Fruit fly (Drosophila melanogaster): ENCODE measurements around the gene mRpS18A.

mRpS18A gene

dm6 chr3R:8563774-8564173 lies 1.4 kb upstream of the mRpS18A start, which contains the start of gene Cenp-C (continued):
- TF ChIP-seq Eip93F (GFP tag; optimal IDR thresholded peaks at IDR 0.05) (no peak), Lpt (GFP tag; optimal IDR thresholded peaks at IDR 0.05) (no peak), cyc (GFP tag; optimal IDR thresholded peaks at IDR 0.05) (peak; percentile 35)

DNA sequence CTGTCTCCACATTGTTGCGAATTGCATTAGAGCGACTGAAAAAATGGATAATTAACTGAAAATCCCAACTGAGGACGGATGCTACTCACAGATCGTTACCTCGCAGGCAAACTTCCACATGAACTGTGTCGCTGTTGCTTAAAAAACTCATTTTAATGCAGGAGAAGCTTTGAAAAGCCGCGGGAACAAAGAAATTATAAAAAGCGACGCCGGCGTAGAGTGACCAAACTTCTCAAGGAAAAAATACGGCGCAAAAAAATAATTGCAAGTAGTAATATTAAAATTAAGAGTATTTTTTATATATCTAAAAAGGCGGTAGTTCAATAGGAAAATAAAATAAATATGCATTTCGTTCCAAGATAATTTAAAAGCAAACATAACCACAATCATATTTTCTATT lies 871 bp downstream of the mRpS18A start, which contains the start of gene pch2:
Gene pch2 (minus strand): TSS at position 243 of the 400 bp plus-strand sequence.
- no peak for TF ChIP-seq lz (GFP tag; optimal IDR thresholded peaks at IDR 0.05)
- TF ChIP-seq CG4318 (GFP tag; optimal IDR thresholded peaks at IDR 0.05), result no peak
- TF ChIP-seq dsx (GFP tag; optimal IDR thresholded peaks at IDR 0.05; ENCODE audit: poor library complexity, severe bottlenecking), result peak; percentile 66
- TF ChIP-seq achi (GFP tag; optimal IDR thresholded peaks at IDR 0.05), result no peak
- TF ChIP-seq OdsH (GFP tag; optimal IDR thresholded peaks at IDR 0.05), result no peak
- no peak for TF ChIP-seq CG6792 (GFP tag; optimal IDR thresholded peaks at IDR 0.05)
- no peak for TF ChIP-seq pdm3 (GFP tag; optimal IDR thresholded peaks at IDR 0.05)
- no peak for TF ChIP-seq Eip75B (GFP tag; optimal IDR thresholded peaks at IDR 0.05)
- no peak for TF ChIP-seq fkh (GFP tag; optimal IDR thresholded peaks at IDR 0.05)
- TF ChIP-seq ss (GFP tag; optimal IDR thresholded peaks at IDR 0.05), result no peak
- no peak for TF ChIP-seq CG8119 (GFP tag; IDR thresholded peaks at IDR 0.05)
- no peak for TF ChIP-seq CG9139 (GFP tag; optimal IDR thresholded peaks at IDR 0.05)
- no peak for TF ChIP-seq esn (GFP tag; optimal IDR thresholded peaks at IDR 0.05)
- TF ChIP-seq Hr38 (GFP tag; optimal IDR thresholded peaks at IDR 0.05), result no peak
- peak; percentile 73 for TF ChIP-seq Sox14 (GFP tag; optimal IDR thresholded peaks at IDR 0.05)
- TF ChIP-seq spab (GFP tag; optimal IDR thresholded peaks at IDR 0.05), result no peak
- TF ChIP-seq CG34406 (GFP tag; optimal IDR thresholded peaks at IDR 0.05), result no peak

DNA sequence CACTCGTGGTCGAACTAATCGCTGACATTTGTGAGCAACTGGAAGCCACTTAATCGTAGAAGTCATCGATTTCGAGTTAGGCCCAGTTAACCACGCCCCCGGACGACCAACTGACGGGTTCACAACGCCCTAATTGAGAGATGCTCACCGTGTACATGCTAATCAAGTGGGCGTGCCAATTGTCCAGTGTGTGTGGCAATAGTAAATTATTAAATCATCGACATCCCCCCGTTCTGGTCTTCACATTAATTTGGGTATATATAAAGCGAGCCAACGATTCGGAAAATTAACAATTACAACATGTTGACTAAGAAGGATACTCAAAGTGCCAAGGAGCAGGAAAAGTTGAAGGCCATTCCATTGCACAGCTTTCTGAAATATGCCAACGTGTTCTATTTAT lies 10.1 kb downstream of the mRpS18A start, which contains the start of gene Or85d:
Gene Or85d (plus strand): TSS at position 301 of the 400 bp plus-strand sequence.
- TF ChIP-seq Eip75B (GFP tag; optimal IDR thresholded peaks at IDR 0.05) (no peak), spab (GFP tag; optimal IDR thresholded peaks at IDR 0.05) (no peak), CG10631 (GFP tag; optimal IDR thresholded peaks at IDR 0.05) (no peak), CG10669 (GFP tag; optimal IDR thresholded peaks at IDR 0.05) (no peak), CG1621 (tag; optimal IDR thresholded peaks at IDR 0.05) (no peak), Hr4 (GFP tag; optimal IDR thresholded peaks at IDR 0.05) (no peak), vri (GFP tag; optimal IDR thresholded peaks at IDR 0.05) (no peak), fkh (GFP tag; optimal IDR thresholded peaks at IDR 0.05) (no peak), CG9139 (GFP tag; optimal IDR thresholded peaks at IDR 0.05) (no peak), Ets21C (GFP tag; optimal IDR thresholded peaks at IDR 0.05) (no peak), CG6792 (GFP tag; optimal IDR thresholded peaks at IDR 0.05) (no peak), CG8119 (GFP tag; IDR thresholded peaks at IDR 0.05) (no peak), CG8632 (GFP tag; optimal IDR thresholded peaks at IDR 0.05) (no peak), CG8319 (GFP tag; optimal IDR thresholded peaks at IDR 0.05) (no peak), eg (GFP tag; IDR thresholded peaks at IDR 0.05) (no peak), ss (GFP tag; optimal IDR thresholded peaks at IDR 0.05) (no peak), achi (GFP tag; optimal IDR thresholded peaks at IDR 0.05) (no peak), Hr39 (GFP tag; optimal IDR thresholded peaks at IDR 0.05) (no peak), Sox102F (GFP tag; optimal IDR thresholded peaks at IDR 0.05) (no peak), Met (GFP tag; optimal IDR thresholded peaks at IDR 0.05) (no peak)

DNA sequence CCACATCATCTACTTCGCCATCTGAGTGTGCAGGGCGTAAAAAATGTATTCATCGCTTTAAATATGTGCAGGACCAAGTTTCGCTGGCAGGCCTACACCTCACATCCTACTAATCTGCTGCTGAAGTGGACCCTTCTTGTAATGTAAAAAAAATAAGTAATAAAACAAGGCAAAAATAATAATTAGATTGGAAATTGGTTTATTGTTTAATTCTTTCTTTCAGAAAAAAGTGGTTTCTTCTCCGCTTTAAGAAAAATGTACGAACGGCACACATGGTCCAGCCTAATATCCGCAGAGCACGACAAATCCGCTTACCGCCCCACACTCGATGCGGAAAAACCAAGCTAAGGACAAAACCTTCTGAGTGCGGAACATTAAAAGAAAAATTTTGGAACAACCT lies 16.5 kb downstream of the mRpS18A start:
- TF ChIP-seq Gug (GFP tag; IDR thresholded peaks at IDR 0.05) (no peak), CG6163 (GFP tag; IDR thresholded peaks at IDR 0.05) (peak; percentile 38; the same call in 1 of the 3 replicates), svp (GFP tag) (peak; percentile 31)

DNA sequence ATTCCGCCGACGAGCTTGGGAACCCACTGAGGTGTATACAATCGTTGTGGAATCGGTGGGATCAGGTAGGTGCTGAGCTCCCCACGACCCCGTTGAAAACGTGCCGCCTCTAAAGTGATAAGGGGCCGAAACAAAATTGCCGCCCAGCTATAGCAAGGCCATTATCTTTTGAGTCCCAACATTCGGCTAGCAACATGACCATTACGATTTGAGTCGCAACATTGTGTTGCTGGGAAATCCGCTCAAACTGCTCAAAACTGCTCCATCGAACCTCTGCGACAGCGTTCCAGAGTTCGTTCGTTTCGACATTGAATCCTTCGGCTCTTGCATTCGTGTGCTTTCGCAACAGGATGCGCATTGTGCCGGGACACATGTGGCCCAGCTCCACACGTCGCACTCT lies 33.5 kb downstream of the mRpS18A start, which contains the start of gene CG11741:
Gene CG11741 (minus strand): TSS at position 16 of the 400 bp plus-strand sequence.
- TF ChIP-seq svp (GFP tag) (peak; percentile 96), pdm3 (GFP tag; optimal IDR thresholded peaks at IDR 0.05) (no peak)
